Worm (Caenorhabditis elegans): ENCODE data around the gene erl-1.

ce11 chrIV:12275892-12276291 lies 11.8 kb upstream of the erl-1 start, which contains the start of gene vps-8:
- no peak for TF ChIP-seq aly-2 (tag; optimal IDR thresholded peaks at IDR 0.05)
- TF ChIP-seq unc-62 (GFP tag; optimal IDR thresholded peaks at IDR 0.05) = no peak
- TF ChIP-seq fos-1 (tag; optimal IDR thresholded peaks at IDR 0.05) = no peak
- TF ChIP-seq elt-3 (tag; optimal IDR thresholded peaks at IDR 0.05) = no peak
- TF ChIP-seq skn-1 (tag; optimal IDR thresholded peaks at IDR 0.05) = no peak
- no peak for TF ChIP-seq ceh-82 (tag; optimal IDR thresholded peaks at IDR 0.05)
- TF ChIP-seq jun-1 (tag; optimal IDR thresholded peaks at IDR 0.05) = no peak
- TF ChIP-seq sea-2 (GFP tag; optimal IDR thresholded peaks at IDR 0.05) = no peak
- TF ChIP-seq nhr-28 (tag; optimal IDR thresholded peaks at IDR 0.05) = no peak
- no peak for TF ChIP-seq pqm-1 (tag; optimal IDR thresholded peaks at IDR 0.05)

All from whole organism, L3 larva.